Fruit fly (Drosophila melanogaster) whole organism, embryonic: ENCODE measurements around the gene Surf1.

ENCODE experiments used
- CG17802 ChIP-seq: fragments of 200-800 bp; sonication (Bioruptor generic); optimal IDR thresholded peaks from 2 replicates; lab custom pipeline; 2018; ENCODE audit warnings: missing biosample characterization, mild to moderate bottlenecking, missing genetic modification characterization, moderate library complexity
- CG18011 ChIP-seq: fragments of 200-800 bp; sonication (Bioruptor generic); optimal IDR thresholded peaks from 2 replicates; lab custom pipeline; 2017; ENCODE audit warnings: missing biosample characterization, missing genetic modification characterization, mild to moderate bottlenecking, moderate library complexity, missing genotype
- CG4328 ChIP-seq: fragments of 200-800 bp; sonication (Bioruptor generic); optimal IDR thresholded peaks from 3 replicates; lab custom pipeline; 2017; ENCODE audit warnings: missing biosample characterization, missing genetic modification reagents, missing genetic modification characterization
- CG8089 ChIP-seq: fragments of 200-800 bp; sonication (Bioruptor generic); optimal IDR thresholded peaks from 3 replicates; lab custom pipeline; 2016; ENCODE audit warnings: missing biosample characterization, missing genetic modification characterization
- Hr39 ChIP-seq: fragments of >200 bp; optimal IDR thresholded peaks from 2 replicates; lab custom pipeline; 2017
- Stat92E ChIP-seq, 3 experiments: fragments of >200 bp in 2 of 3; fragments of 200-800 bp in 1 of 3; sonication (Bioruptor generic) in 1 of 3; optimal IDR thresholded peaks; 2 replicates each; lab custom pipeline; 2017 to 2019; ENCODE audit warnings: missing biosample characterization in 3 of 3, missing genetic modification characterization in 3 of 3, mild to moderate bottlenecking in 1 of 3, moderate library complexity in 1 of 3
- ttk ChIP-seq: fragments of 200-800 bp; sonication (Bioruptor generic); IDR thresholded peaks from 2 replicates; pipeline ENCODE4 v2.1.2; 2022; ENCODE audit warnings: missing biosample characterization, missing genetic modification characterization

DNA sequence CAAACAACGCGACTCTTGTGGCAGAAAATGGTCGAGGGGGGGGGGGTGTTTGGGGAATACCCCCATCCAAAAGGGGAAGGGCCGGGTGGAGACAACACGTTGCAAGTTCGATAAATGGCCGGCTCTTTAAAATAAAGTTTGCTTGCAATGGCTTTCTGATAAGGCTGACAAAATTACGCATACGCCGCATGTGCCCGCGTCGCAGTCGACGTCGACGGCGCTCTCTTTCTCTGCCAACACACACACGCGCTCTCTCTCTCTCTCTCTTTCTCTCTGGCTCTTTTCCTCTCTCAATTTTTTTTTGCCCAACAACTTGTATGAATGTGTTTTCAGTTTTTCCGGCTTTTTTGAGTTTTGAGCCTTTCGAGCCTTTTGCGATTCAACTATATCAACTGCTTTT lies 39.3 kb downstream of the Surf1 start:
- no peak for TF ChIP-seq Hr39 (lab: Kevin White, UChicago)
- no peak for TF ChIP-seq ttk (GFP tag; lab: Robert Waterston, UW)
- no peak for TF ChIP-seq CG4328 (GFP tag; lab: Kevin White, UChicago)
- no peak for TF ChIP-seq CG17802 (tag; lab: Kevin White, UChicago)
- TF ChIP-seq Stat92E (GFP tag; optimal IDR thresholded peaks at IDR 0.05; lab: Kevin White, UChicago), result no peak
- TF ChIP-seq CG8089 (GFP tag; lab: Kevin White, UChicago), result no peak
- no peak for TF ChIP-seq CG18011 (GFP tag; lab: Kevin White, UChicago)
